Fruit fly (Drosophila melanogaster) whole organism, adult: ENCODE results near the gene CarT.

Experiments used
- CG11617 ChIP-seq: fragments of 200-800 bp; sonication (Bioruptor generic); optimal IDR thresholded peaks from 2 replicates; lab custom pipeline; 2017; ENCODE audit warnings: mild to moderate bottlenecking, missing biosample characterization, missing genetic modification reagents, missing genetic modification characterization
- CG12768 ChIP-seq: fragments of 200-800 bp; sonication (Bioruptor generic); optimal IDR thresholded peaks from 2 replicates; lab custom pipeline; 2017; ENCODE audit warnings: missing biosample characterization, missing genetic modification characterization, mild to moderate bottlenecking, moderate library complexity, missing genetic modification reagents
- CG14711 ChIP-seq: fragments of 200-800 bp; sonication (Bioruptor generic); optimal IDR thresholded peaks from 2 replicates; lab custom pipeline; 2018; ENCODE audit warnings: missing biosample characterization, mild to moderate bottlenecking, missing genetic modification characterization, moderate library complexity
- CG1620 ChIP-seq: fragments of 200-800 bp; sonication (Bioruptor generic); optimal IDR thresholded peaks from 2 replicates; lab custom pipeline; 2016; ENCODE audit warnings: missing biosample characterization, missing genetic modification characterization
- CG33017 ChIP-seq: fragments of 200-800 bp; sonication (Bioruptor generic); optimal IDR thresholded peaks from 2 replicates; lab custom pipeline; 2018; ENCODE audit warnings: missing biosample characterization, mild to moderate bottlenecking, missing genetic modification characterization, moderate library complexity
- CG5204 ChIP-seq: fragments of 200-800 bp; sonication (Bioruptor generic); optimal IDR thresholded peaks from 2 replicates; lab custom pipeline; 2016; ENCODE audit warnings: missing biosample characterization, missing genetic modification characterization
- CG7045 ChIP-seq: fragments of 200-800 bp; sonication (Bioruptor generic); optimal IDR thresholded peaks from 2 replicates; lab custom pipeline; 2017; ENCODE audit warnings: missing biosample characterization, mild to moderate bottlenecking, missing genetic modification characterization
- CG7101 ChIP-seq: fragments of 200-800 bp; sonication (Bioruptor generic); optimal IDR thresholded peaks from 2 replicates; lab custom pipeline; 2018; ENCODE audit warnings: missing biosample characterization, mild to moderate bottlenecking, missing genetic modification characterization, moderate library complexity
- Clk ChIP-seq: fragments of 200-800 bp; sonication (Bioruptor generic); optimal IDR thresholded peaks from 2 replicates; lab custom pipeline; 2017; ENCODE audit warnings: missing biosample characterization, missing genetic modification characterization
- Crg-1 ChIP-seq: fragments of 200-800 bp; sonication (Bioruptor generic); optimal IDR thresholded peaks from 2 replicates; lab custom pipeline; 2016; ENCODE audit warnings: missing biosample characterization, missing genetic modification characterization
- Hr96 ChIP-seq: fragments of 200-800 bp; sonication (Bioruptor generic); optimal IDR thresholded peaks from 2 replicates; lab custom pipeline; 2016; ENCODE audit warnings: missing biosample characterization, missing genetic modification characterization
- Mnt ChIP-seq: fragments of 200-800 bp; sonication (Bioruptor generic); optimal IDR thresholded peaks from 2 replicates; lab custom pipeline; 2016; ENCODE audit warnings: missing biosample characterization, mild to moderate bottlenecking, missing genetic modification characterization
- bab1 ChIP-seq: fragments of 200-800 bp; sonication (Bioruptor generic); optimal IDR thresholded peaks from 3 replicates; lab custom pipeline; 2019; ENCODE audit warnings: missing biosample characterization, mild to moderate bottlenecking, missing genetic modification characterization, moderate library complexity
- cic ChIP-seq: fragments of 200-800 bp; sonication (Bioruptor generic); optimal IDR thresholded peaks from 2 replicates; lab custom pipeline; 2017; ENCODE audit warnings: missing biosample characterization, mild to moderate bottlenecking, missing genetic modification characterization, moderate library complexity
- cnc ChIP-seq, 2 experiments: fragments of >200 bp; optimal IDR thresholded peaks; 2 replicates each; lab custom pipeline; 2017
- kay ChIP-seq: fragments of 200-800 bp; sonication (Bioruptor generic); peaks from one replicate; lab custom pipeline; 2016; ENCODE audit warnings: missing biosample characterization, missing genetic modification characterization, borderline replicate concordance
- ovo ChIP-seq: fragments of 200-800 bp; sonication (Bioruptor generic); optimal IDR thresholded peaks from 2 replicates; lab custom pipeline; 2016; ENCODE audit warnings: missing biosample characterization, missing genetic modification characterization
- pad ChIP-seq: fragments of 200-800 bp; sonication (Bioruptor generic); optimal IDR thresholded peaks from 3 replicates; lab custom pipeline; 2017; ENCODE audit warnings: missing biosample characterization, missing genetic modification characterization, mild to moderate bottlenecking, moderate library complexity, missing genetic modification reagents
- tj ChIP-seq: fragments of 200-800 bp; sonication (Bioruptor generic); optimal IDR thresholded peaks from 3 replicates; lab custom pipeline; 2017; ENCODE audit warnings: missing biosample characterization, mild to moderate bottlenecking, missing genetic modification characterization, moderate library complexity
- toe ChIP-seq: fragments of 200-800 bp; sonication (Bioruptor generic); optimal IDR thresholded peaks from 2 replicates; lab custom pipeline; 2016; ENCODE audit warnings: missing biosample characterization, missing genetic modification characterization

Gene CarT

dm6 chr2L:20681648-20682098 is 48.4 kb downstream of the CarT start, which contains the start of gene Cen:
Cen (minus strand) TSS chr2L:20681846.
- no peak for TF ChIP-seq Clk (GFP tag; lab: Kevin White, UChicago)
- peak; percentile 61 for TF ChIP-seq CG7045 (GFP tag; lab: Kevin White, UChicago)
- peak; percentile 3 for TF ChIP-seq pad (GFP tag; lab: Kevin White, UChicago)
- peak; percentile 8 for TF ChIP-seq CG12768 (GFP tag; lab: Kevin White, UChicago)
- TF ChIP-seq cnc (optimal IDR thresholded peaks at IDR 0.05; lab: Kevin White, UChicago), result no peak
- peak; percentile 77 for TF ChIP-seq toe (GFP tag; lab: Kevin White, UChicago)
- peak; percentile 50 for TF ChIP-seq Mnt (GFP tag; lab: Kevin White, UChicago)
- peak; percentile 64 for TF ChIP-seq CG1620 (GFP tag; lab: Kevin White, UChicago)
- TF ChIP-seq Crg-1 (GFP tag; lab: Kevin White, UChicago), result peak; percentile 20
- TF ChIP-seq cic (GFP tag; lab: Kevin White, UChicago), result no peak
- peak; percentile 43 for TF ChIP-seq CG7101 (tag; lab: Kevin White, UChicago)
- peak; percentile 14 for TF ChIP-seq kay (GFP tag; lab: Kevin White, UChicago)
- peak; percentile 67 for TF ChIP-seq Hr96 (GFP tag; lab: Kevin White, UChicago)
- peak; percentile 37 for TF ChIP-seq tj (GFP tag; lab: Kevin White, UChicago)
- TF ChIP-seq ovo (GFP tag; lab: Kevin White, UChicago), result no peak
- peak; percentile 7 for TF ChIP-seq CG33017 (tag; lab: Kevin White, UChicago)
- peak; percentile 69 for TF ChIP-seq CG11617 (GFP tag; lab: Kevin White, UChicago)
- peak; percentile 12 for TF ChIP-seq CG14711 (tag; lab: Kevin White, UChicago)
- TF ChIP-seq bab1 (GFP tag; lab: Kevin White, UChicago), result peak; percentile 53
- peak; percentile 67 for TF ChIP-seq CG5204
